Fruit fly (Drosophila melanogaster): ENCODE data around the gene CG6885.

CG6885 gene

DNA sequence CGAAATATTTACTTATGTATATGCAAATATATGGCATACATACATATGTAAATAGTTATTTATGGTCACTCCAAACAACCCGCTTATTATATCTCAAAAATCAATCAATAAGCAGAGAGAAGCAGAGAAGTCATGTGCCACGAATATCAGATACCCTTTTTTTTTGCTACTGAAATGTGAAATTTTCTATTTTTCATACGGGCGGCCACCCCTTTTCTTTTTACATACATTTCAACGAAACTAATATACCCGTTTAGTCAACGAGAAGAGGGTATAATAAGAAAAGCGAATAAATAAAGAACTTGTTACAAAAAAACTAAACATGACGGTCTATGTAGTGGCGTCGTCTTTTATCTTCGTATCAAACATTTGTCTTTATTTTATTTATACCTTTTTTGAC is 40.3 kb downstream of the CG6885 start (continued):
- TF ChIP-seq da (GFP tag; optimal IDR thresholded peaks at IDR 0.05) (no peak), aop (GFP tag; IDR thresholded peaks at IDR 0.05) (no peak), Lim3 (GFP tag; IDR thresholded peaks at IDR 0.05) (no peak), CG7928 (GFP tag; optimal IDR thresholded peaks at IDR 0.05) (no peak), shn (GFP tag; optimal IDR thresholded peaks at IDR 0.05) (peak; percentile 51), CG3726 (GFP tag; IDR thresholded peaks at IDR 0.05) (0 out of 3 replicates have a peak, but pooled peaks have one; percentile 45), CG7372 (GFP tag; IDR thresholded peaks at IDR 0.05) (peak; percentile 18; the same call in 1 of the 2 replicates), CG14860 (GFP tag; IDR thresholded peaks at IDR 0.05; ENCODE audit: partially characterized antibody) (peak; percentile 50; the same call in 1 of the 3 replicates), btn (GFP tag; optimal IDR thresholded peaks at IDR 0.05) (no peak), crol (GFP tag; IDR thresholded peaks at IDR 0.05) (no peak), vvl (GFP tag; IDR thresholded peaks at IDR 0.05) (peak; percentile 88), CG4707 (GFP tag; optimal IDR thresholded peaks at IDR 0.05) (no peak), CG10543 (GFP tag; optimal IDR thresholded peaks at IDR 0.05) (no peak), unpg (GFP tag; optimal IDR thresholded peaks at IDR 0.05) (peak; percentile 72), Optix (GFP tag; IDR thresholded peaks at IDR 0.05) (peak; percentile 65; the same call in 2 of the 3 replicates), dmrt11E (tag; optimal IDR thresholded peaks at IDR 0.05) (no peak), Adf1 (GFP tag; IDR thresholded peaks at IDR 0.05) (no peak), CHES-1-like (GFP tag; optimal IDR thresholded peaks at IDR 0.05) (peak; percentile 41), ara (GFP tag; IDR thresholded peaks at IDR 0.05) (peak; percentile 61), cas (GFP tag; IDR thresholded peaks at IDR 0.05) (no peak), phol (tag; optimal IDR thresholded peaks at IDR 0.05) (peak; percentile 43), croc (GFP tag; conservative IDR thresholded peaks at IDR 0.05) (no peak), CG11696 (GFP tag; IDR thresholded peaks at IDR 0.05) (peak; percentile 72), lbe (GFP tag; optimal IDR thresholded peaks at IDR 0.05) (no peak), gem (tag; optimal IDR thresholded peaks at IDR 0.05) (peak; percentile 82), Vsx1 (GFP tag; optimal IDR thresholded peaks at IDR 0.05) (no peak), CG11723 (GFP tag; optimal IDR thresholded peaks at IDR 0.05) (no peak), D (optimal IDR thresholded peaks at IDR 0.05) (no peak), D (GFP tag; optimal IDR thresholded peaks at IDR 0.05) (no peak), CG13424 (tag; optimal IDR thresholded peaks at IDR 0.05) (peak; percentile 66), CG31441 (GFP tag; IDR thresholded peaks at IDR 0.05) (peak; percentile 58), danr (GFP tag; IDR thresholded peaks at IDR 0.05) (no peak), ap (GFP tag; IDR thresholded peaks at IDR 0.05) (peak; percentile 57; the same call in 1 of the 2 replicates), jigr1 (GFP tag; IDR thresholded peaks at IDR 0.05) (0 out of 3 replicates have a peak, but pooled peaks have one; percentile 8), twi (tag; optimal IDR thresholded peaks at IDR 0.05) (no peak), jumu (GFP tag; optimal IDR thresholded peaks at IDR 0.05) (peak; percentile 42), Dref (GFP tag; IDR thresholded peaks at IDR 0.05) (no peak), dimm (GFP tag; IDR thresholded peaks at IDR 0.05) (peak; percentile 58; the same call in 1 of the 2 replicates), CG11247 (GFP tag; IDR thresholded peaks at IDR 0.05) (peak; percentile 40; the same call in 1 of the 2 replicates), CG15269 (tag; optimal IDR thresholded peaks at IDR 0.05) (peak; percentile 83), sens (GFP tag) (peak; percentile 77), sug (tag; optimal IDR thresholded peaks at IDR 0.05) (no peak), Rfx (GFP tag; IDR thresholded peaks at IDR 0.05) (peak; percentile 68), Dad (GFP tag; optimal IDR thresholded peaks at IDR 0.05) (peak; percentile 28), bbx (GFP tag; IDR thresholded peaks at IDR 0.05; ENCODE audit: partially characterized antibody) (no peak; the same call in 1 of the 2 replicates), CG5180 (GFP tag; optimal IDR thresholded peaks at IDR 0.05) (peak; percentile 12), br (optimal IDR thresholded peaks at IDR 0.05) (no peak), CG7786 (GFP tag; optimal IDR thresholded peaks at IDR 0.05) (no peak), CG10366 (GFP tag; IDR thresholded peaks at IDR 0.05) (peak; percentile 79), jing (GFP tag; optimal IDR thresholded peaks at IDR 0.05) (peak; percentile 55), wor (GFP tag; IDR thresholded peaks at IDR 0.05) (peak; percentile 45; the same call in 1 of the 2 replicates), CrebB (tag; optimal IDR thresholded peaks at IDR 0.05) (no peak)

Measured in whole organism, embryonic.